Fruit fly (Drosophila melanogaster) whole organism, prepupa: ENCODE data around the gene red.

Experiments
- Blimp-1 ChIP-seq: fragments of 200-800 bp; sonication (Bioruptor generic); optimal IDR thresholded peaks from 3 replicates; lab custom pipeline; 2017; ENCODE audit warnings: missing biosample characterization, missing genetic modification characterization, mild to moderate bottlenecking, moderate library complexity, missing genetic modification reagents
- CG10631 ChIP-seq: fragments of 200-800 bp; sonication (Bioruptor generic); optimal IDR thresholded peaks from 2 replicates; lab custom pipeline; 2016; ENCODE audit warnings: missing biosample characterization, missing genetic modification characterization
- CG10669 ChIP-seq: fragments of 200-800 bp; sonication (Bioruptor generic); optimal IDR thresholded peaks from 3 replicates; lab custom pipeline; 2018; ENCODE audit warnings: missing biosample characterization, mild to moderate bottlenecking, missing genetic modification characterization, moderate library complexity
- CG6163 ChIP-seq: fragments of 200-800 bp; sonication (Bioruptor generic); IDR thresholded peaks from 3 replicates; pipeline ENCODE4 v1.3.6; 2022; ENCODE audit warnings: missing biosample characterization, missing genetic modification characterization
- CG6854 ChIP-seq: fragments of 200-800 bp; sonication (Bioruptor generic); optimal IDR thresholded peaks from 2 replicates; lab custom pipeline; 2017; ENCODE audit warnings: missing biosample characterization, mild to moderate bottlenecking, missing genetic modification characterization
- Eip78C ChIP-seq: fragments of 200-800 bp; sonication (Bioruptor generic); peaks from one replicate; lab custom pipeline; 2016; ENCODE audit warnings: missing biosample characterization, missing genetic modification characterization
- Lpt ChIP-seq: fragments of 200-800 bp; sonication (Bioruptor generic); optimal IDR thresholded peaks from 3 replicates; lab custom pipeline; 2016; ENCODE audit warnings: missing biosample characterization, missing genetic modification characterization
- Met ChIP-seq: fragments of 200-800 bp; sonication (Bioruptor generic); optimal IDR thresholded peaks from 3 replicates; lab custom pipeline; 2016; ENCODE audit warnings: missing biosample characterization, missing genetic modification characterization
- Sox102F ChIP-seq: fragments of 200-800 bp; sonication (Bioruptor generic); optimal IDR thresholded peaks from 2 replicates; lab custom pipeline; 2016; ENCODE audit warnings: missing biosample characterization, mild to moderate bottlenecking, missing genetic modification characterization
- achi ChIP-seq: fragments of 200-800 bp; sonication (Bioruptor generic); optimal IDR thresholded peaks from 3 replicates; lab custom pipeline; 2016; ENCODE audit warnings: missing biosample characterization, missing genetic modification characterization
- acj6 ChIP-seq: fragments of 200-800 bp; sonication (Bioruptor generic); optimal IDR thresholded peaks from 3 replicates; lab custom pipeline; 2016; ENCODE audit warnings: missing biosample characterization, missing genetic modification characterization
- cyc ChIP-seq: fragments of 200-800 bp; sonication (Bioruptor generic); optimal IDR thresholded peaks from 3 replicates; lab custom pipeline; 2016; ENCODE audit warnings: missing biosample characterization, missing genetic modification characterization

DNA sequence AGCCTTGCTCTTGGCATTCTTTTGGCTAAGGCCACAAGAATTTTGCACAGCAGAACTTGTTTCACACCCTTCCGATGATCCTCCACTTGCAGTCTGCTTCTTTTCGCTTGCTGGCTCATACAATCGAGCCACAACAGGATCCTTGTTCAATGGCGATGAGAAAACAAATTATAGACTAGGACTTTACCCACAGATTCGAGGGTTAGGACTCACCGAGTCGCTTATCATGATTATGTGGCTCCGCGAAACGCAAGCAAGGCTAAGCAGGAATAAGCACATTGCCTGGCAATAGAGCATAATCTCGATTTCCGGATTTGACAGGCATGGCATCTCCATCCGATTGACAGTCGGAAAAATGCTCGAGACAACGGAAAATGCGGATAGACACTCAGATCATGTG lies 26.8 kb upstream of the red start, which contains the start of the genes CG14839 and CG14841:
- TF ChIP-seq acj6 = no peak
- no peak for TF ChIP-seq cyc (GFP tag; lab: Kevin White, UChicago)
- TF ChIP-seq Sox102F (GFP tag; lab: Kevin White, UChicago) = no peak
- TF ChIP-seq Eip78C (GFP tag; lab: Kevin White, UChicago) = no peak
- TF ChIP-seq Lpt (GFP tag; lab: Kevin White, UChicago) = no peak
- no peak for TF ChIP-seq CG10669 (GFP tag; lab: Kevin White, UChicago)
- no peak for TF ChIP-seq CG10631
- no peak for TF ChIP-seq CG6854 (GFP tag; lab: Kevin White, UChicago)
- TF ChIP-seq achi (GFP tag; lab: Kevin White, UChicago) = no peak
- no peak for TF ChIP-seq Blimp-1
- no peak for TF ChIP-seq Met (GFP tag; lab: Kevin White, UChicago)
- no peak for TF ChIP-seq CG6163
